Fruit fly (Drosophila melanogaster) ovary, adult (tissue): ENCODE results near the gene Asciz.

Experiments used
- CG17801 ChIP-seq: fragments of 200-800 bp; optimal IDR thresholded peaks from 2 replicates; lab custom pipeline; 2019; ENCODE audit warnings: missing biosample characterization, mild to moderate bottlenecking, missing genetic modification characterization, moderate library complexity; ENCODE audit not compliant: partially characterized antibody

Gene Asciz

dm6 chr3L:3166200-3166695 is at the start of gene Asciz:
TSS of gene Asciz (minus strand) at chr3L:3166250.
- no peak for TF ChIP-seq CG17801 (GFP tag; lab: Kevin White, UChicago)

- TF ChIP-seq CG17801 (GFP tag; lab: Kevin White, UChicago): no peak
These were observed 42.8 kb upstream of the Asciz start, which contains the start of the genes CG32269 and CG32270 for dm6 chr3L:3208895-3209294. TSS of gene CG32269 (minus strand) at chr3L:3208985. TSS of gene CG32270 (minus strand) at chr3L:3208985.

dm6 chr3L:3206263-3206662 is 40.2 kb upstream of the Asciz start, which contains the start of gene CG33160:
TSS of gene CG33160 (minus strand) at chr3L:3206363.
- TF ChIP-seq CG17801 (GFP tag; lab: Kevin White, UChicago): no peak

- no peak for TF ChIP-seq CG17801 (GFP tag; lab: Kevin White, UChicago)
These were observed 39.3 kb upstream of the Asciz start, which contains the start of gene CG32277 for dm6 chr3L:3205349-3205748. TSS of gene CG32277 (minus strand) at chr3L:3205449.

dm6 chr3L:3204348-3204747 is 38.3 kb upstream of the Asciz start, which contains the start of gene CG33159:
TSS of gene CG33159 (minus strand) at chr3L:3204448.
- TF ChIP-seq CG17801 (GFP tag; lab: Kevin White, UChicago): no peak

dm6 chr3L:3203062-3203461 is 37.0 kb upstream of the Asciz start, which contains the start of gene CG32271:
TSS of gene CG32271 (minus strand) at chr3L:3203162.
- no peak for TF ChIP-seq CG17801 (GFP tag; lab: Kevin White, UChicago)

dm6 chr3L:3198447-3199402 is 32.7 kb upstream of the Asciz start, which contains the start of the genes CG32276 and gry:
TSS of gene CG32276 (minus strand) at chr3L:3199047.
TSS of gene gry (plus strand) at chr3L:3199090.
- TF ChIP-seq CG17801 (GFP tag; lab: Kevin White, UChicago): peak; percentile 89

- peak; percentile 58 for TF ChIP-seq CG17801 (GFP tag; lab: Kevin White, UChicago)
These were observed 31.4 kb upstream of the Asciz start, which contains the start of gene CG14966 for dm6 chr3L:3197464-3197863. TSS of gene CG14966 (minus strand) at chr3L:3197631.

dm6 chr3L:3194059-3194458 is 28.0 kb upstream of the Asciz start:
- peak; percentile 86 for TF ChIP-seq CG17801 (GFP tag; lab: Kevin White, UChicago)

- TF ChIP-seq CG17801 (GFP tag; lab: Kevin White, UChicago): peak; percentile 98
These were observed 26.9 kb upstream of the Asciz start, which contains the start of gene Hsp83 for dm6 chr3L:3192912-3193311. TSS of gene Hsp83 (plus strand) at chr3L:3192969.

- TF ChIP-seq CG17801 (GFP tag; lab: Kevin White, UChicago): no peak
These were observed 26.4 kb upstream of the Asciz start, which contains the start of gene CG14965 for dm6 chr3L:3192333-3192894. TSS of gene CG14965 (minus strand) at chr3L:3192491.

dm6 chr3L:3189647-3190046 is 23.6 kb upstream of the Asciz start, which contains the start of the genes CG42525 and CG14958:
TSS of gene CG42525 (minus strand) at chr3L:3189747.
TSS of gene CG14958 (plus strand) at chr3L:3189978.
- no peak for TF ChIP-seq CG17801 (GFP tag; lab: Kevin White, UChicago)

dm6 chr3L:3187263-3187662 is 21.2 kb upstream of the Asciz start, which contains the start of gene CG14957:
TSS of gene CG14957 (plus strand) at chr3L:3187563.
- TF ChIP-seq CG17801 (GFP tag; lab: Kevin White, UChicago): no peak

- TF ChIP-seq CG17801 (GFP tag; lab: Kevin White, UChicago): no peak
These were observed 20.3 kb upstream of the Asciz start, which contains the start of gene CG32284 for dm6 chr3L:3186364-3186763. TSS of gene CG32284 (plus strand) at chr3L:3186664.
